Fruit fly (Drosophila melanogaster) whole organism, embryonic: ENCODE measurements around the gene CG7724.

Experiments
- Asciz ChIP-seq: fragments of 200-800 bp; sonication (Bioruptor generic); optimal IDR thresholded peaks from 2 replicates; lab custom pipeline; 2017; ENCODE audit warnings: missing biosample characterization, mild to moderate bottlenecking, missing genetic modification characterization, missing genetic modification reagents
- CG10267 ChIP-seq: fragments of 200-800 bp; sonication (Bioruptor generic); optimal IDR thresholded peaks from 2 replicates; lab custom pipeline; 2018; ENCODE audit warnings: missing biosample characterization, mild to moderate bottlenecking, missing genetic modification characterization, moderate library complexity
- CG10462 ChIP-seq: fragments of 200-800 bp; sonication (Bioruptor generic); optimal IDR thresholded peaks from 2 replicates; lab custom pipeline; 2016; ENCODE audit warnings: missing biosample characterization, missing genetic modification characterization
- CG13287 ChIP-seq: fragments of 200-800 bp; sonication (Bioruptor generic); IDR thresholded peaks from 2 replicates; pipeline ENCODE4 v1.3.6; 2022; ENCODE audit warnings: missing biosample characterization, missing genetic modification characterization; ENCODE audit not compliant: partially characterized antibody
- CG14965 ChIP-seq: fragments of 200-800 bp; sonication (Bioruptor generic); optimal IDR thresholded peaks from 2 replicates; lab custom pipeline; 2016; ENCODE audit warnings: missing biosample characterization, missing genetic modification characterization, borderline replicate concordance
- CG15073 ChIP-seq: fragments of 200-800 bp; sonication (Bioruptor generic); optimal IDR thresholded peaks from 2 replicates; lab custom pipeline; 2016; ENCODE audit warnings: missing biosample characterization, missing genetic modification characterization
- CG15479 ChIP-seq: fragments of 200-800 bp; sonication (Bioruptor generic); optimal IDR thresholded peaks from 3 replicates; lab custom pipeline; 2019; ENCODE audit warnings: missing biosample characterization, mild to moderate bottlenecking, missing genetic modification characterization, moderate library complexity
- CG15514 ChIP-seq: fragments of 200-800 bp; sonication (Bioruptor generic); optimal IDR thresholded peaks from 3 replicates; lab custom pipeline; 2017; ENCODE audit warnings: missing biosample characterization, missing genetic modification characterization, mild to moderate bottlenecking, moderate library complexity, missing genetic modification reagents
- CG1603 ChIP-seq: fragments of 200-800 bp; sonication (Bioruptor generic); optimal IDR thresholded peaks from 2 replicates; lab custom pipeline; 2019; ENCODE audit warnings: missing biosample characterization, mild to moderate bottlenecking, missing genetic modification characterization, moderate library complexity
- CG17186 ChIP-seq: fragments of 200-800 bp; sonication (Bioruptor generic); optimal IDR thresholded peaks from 3 replicates; lab custom pipeline; 2017; ENCODE audit warnings: missing biosample characterization, missing genetic modification reagents, missing genetic modification characterization
- CG18262 ChIP-seq: fragments of 200-800 bp; optimal IDR thresholded peaks from 3 replicates; lab custom pipeline; 2019; ENCODE audit warnings: missing biosample characterization, mild to moderate bottlenecking, missing genetic modification characterization, moderate library complexity
- CG18476 ChIP-seq: fragments of 200-800 bp; sonication (Bioruptor generic); optimal IDR thresholded peaks from 2 replicates; lab custom pipeline; 2016; ENCODE audit warnings: missing biosample characterization, mild to moderate bottlenecking, missing genetic modification characterization
- CG2129 ChIP-seq: fragments of 200-800 bp; sonication (Bioruptor generic); IDR thresholded peaks from 2 replicates; pipeline ENCODE4 v1.3.6; 2022; ENCODE audit warnings: missing biosample characterization, missing genetic modification characterization; ENCODE audit not compliant: partially characterized antibody
- CG3065 ChIP-seq: fragments of 200-800 bp; sonication (Bioruptor generic); optimal IDR thresholded peaks from 2 replicates; lab custom pipeline; 2016; ENCODE audit warnings: missing biosample characterization, missing genetic modification characterization
- CG31441 ChIP-seq: fragments of 200-800 bp; sonication (Bioruptor generic); IDR thresholded peaks from 2 replicates; pipeline ENCODE4 v1.3.6; 2022; ENCODE audit warnings: missing biosample characterization, missing genetic modification characterization
- CG3407 ChIP-seq: fragments of 200-800 bp; sonication (Bioruptor generic); optimal IDR thresholded peaks from 2 replicates; lab custom pipeline; 2018; ENCODE audit warnings: missing biosample characterization, mild to moderate bottlenecking, missing genetic modification characterization
- CG4360 ChIP-seq: fragments of 200-800 bp; sonication (Bioruptor generic); IDR thresholded peaks from 2 replicates; pipeline ENCODE4 v1.3.6; 2022; ENCODE audit warnings: missing biosample characterization, missing genetic modification characterization
- CG4404 ChIP-seq: fragments of 200-800 bp; sonication (Bioruptor generic); IDR thresholded peaks from 2 replicates; pipeline ENCODE4 v1.3.6; 2022; ENCODE audit warnings: missing biosample characterization, missing genetic modification characterization
- CG4820 ChIP-seq: fragments of 200-800 bp; sonication (Bioruptor generic); optimal IDR thresholded peaks from 3 replicates; lab custom pipeline; 2016; ENCODE audit warnings: missing biosample characterization, missing genetic modification characterization
- CG7556 ChIP-seq: fragments of 200-800 bp; sonication (Bioruptor generic); optimal IDR thresholded peaks from 2 replicates; lab custom pipeline; 2017; ENCODE audit warnings: missing biosample characterization, mild to moderate bottlenecking, missing genetic modification characterization
- CG7839 ChIP-seq: fragments of 200-800 bp; sonication (Bioruptor generic); optimal IDR thresholded peaks from 3 replicates; lab custom pipeline; 2018; ENCODE audit warnings: missing biosample characterization, mild to moderate bottlenecking, missing genetic modification characterization, moderate library complexity
- CG8388 ChIP-seq: fragments of 200-800 bp; sonication (Bioruptor generic); optimal IDR thresholded peaks from 2 replicates; lab custom pipeline; 2019; ENCODE audit warnings: missing biosample characterization, mild to moderate bottlenecking, missing genetic modification characterization, moderate library complexity
- Camta ChIP-seq: fragments of 200-800 bp; sonication (Bioruptor generic); optimal IDR thresholded peaks from 2 replicates; lab custom pipeline; 2016; ENCODE audit warnings: missing biosample characterization, missing genetic modification characterization
- CoRest ChIP-seq: fragments of 200-800 bp; sonication (Bioruptor generic); optimal IDR thresholded peaks from 3 replicates; lab custom pipeline; 2018; ENCODE audit warnings: missing biosample characterization, mild to moderate bottlenecking, missing genetic modification characterization, moderate library complexity
- E2f2 ChIP-seq: fragments of 200-800 bp; sonication (Bioruptor generic); IDR thresholded peaks from 2 replicates; pipeline ENCODE4 v1.3.6; 2022; ENCODE audit warnings: missing biosample characterization, missing genetic modification characterization
- Fer3 ChIP-seq: fragments of 200-800 bp; sonication (Bioruptor generic); optimal IDR thresholded peaks from 2 replicates; lab custom pipeline; 2018; ENCODE audit warnings: missing biosample characterization, mild to moderate bottlenecking, missing genetic modification characterization, moderate library complexity
- HHEX ChIP-seq: fragments of 200-800 bp; sonication (Bioruptor generic); optimal IDR thresholded peaks from 3 replicates; lab custom pipeline; 2017; ENCODE audit warnings: missing biosample characterization, mild to moderate bottlenecking, missing genetic modification characterization, missing genetic modification reagents
- HLHmδ ChIP-seq: fragments of 200-800 bp; sonication (Bioruptor generic); optimal IDR thresholded peaks from 2 replicates; lab custom pipeline; 2018; ENCODE audit warnings: missing biosample characterization, mild to moderate bottlenecking, missing genetic modification characterization, moderate library complexity
- HmgZ ChIP-seq: fragments of 200-800 bp; sonication (Bioruptor generic); optimal IDR thresholded peaks from 2 replicates; lab custom pipeline; 2018; ENCODE audit warnings: missing biosample characterization, mild to moderate bottlenecking, missing genetic modification characterization
- Hr78 ChIP-seq, 2 experiments: fragments of 200-800 bp in 1 of 2; fragments of >200 bp in 1 of 2; sonication (Bioruptor generic) in 1 of 2; optimal IDR thresholded peaks; 2 replicates each; lab custom pipeline; 2017 to 2019; ENCODE audit warnings: missing biosample characterization in 2 of 2, missing genetic modification characterization in 2 of 2, mild to moderate bottlenecking in 1 of 2, moderate library complexity in 1 of 2
- Kr ChIP-seq: fragments of 200-800 bp; sonication (Bioruptor generic); optimal IDR thresholded peaks from 2 replicates; lab custom pipeline; 2017; ENCODE audit warnings: missing biosample characterization, mild to moderate bottlenecking, missing genetic modification characterization
- Lpt ChIP-seq: fragments of >200 bp; optimal IDR thresholded peaks from 2 replicates; lab custom pipeline; 2018; ENCODE audit warnings: missing biosample characterization, missing genetic modification characterization
- MBD-R2 ChIP-seq: fragments of 200-800 bp; sonication (Bioruptor generic); IDR thresholded peaks from 2 replicates; pipeline ENCODE4 v1.3.6; 2022; ENCODE audit warnings: missing biosample characterization, missing genetic modification characterization
- Optix ChIP-seq: fragments of 200-800 bp; sonication (Bioruptor generic); IDR thresholded peaks from 3 replicates; pipeline ENCODE4 v1.3.6; 2022; ENCODE audit warnings: missing biosample characterization, missing genetic modification characterization
- TFAM ChIP-seq: fragments of 200-800 bp; sonication (Bioruptor generic); optimal IDR thresholded peaks from 2 replicates; lab custom pipeline; 2017; ENCODE audit warnings: missing biosample characterization, missing genetic modification characterization, inconsistent platforms
- Taf1 ChIP-seq: fragments of 200-800 bp; sonication (Bioruptor generic); IDR thresholded peaks from 2 replicates; pipeline ENCODE4 v1.3.6; 2022; ENCODE audit warnings: missing biosample characterization, missing genetic modification characterization
- Tbp ChIP-seq: fragments of >200 bp; optimal IDR thresholded peaks from 2 replicates; lab custom pipeline; 2018; ENCODE audit warnings: missing biosample characterization, missing genetic modification characterization
- bigmax ChIP-seq: fragments of 200-800 bp; sonication (Bioruptor generic); optimal IDR thresholded peaks from 2 replicates; lab custom pipeline; 2018; ENCODE audit warnings: missing biosample characterization, mild to moderate bottlenecking, missing genetic modification characterization
- cad ChIP-seq: fragments of >200 bp; optimal IDR thresholded peaks from 2 replicates; lab custom pipeline; 2017; ENCODE audit warnings: missing biosample characterization, missing genetic modification characterization
- cg ChIP-seq: fragments of 200-800 bp; sonication (Bioruptor generic); optimal IDR thresholded peaks from 3 replicates; lab custom pipeline; 2019; ENCODE audit warnings: missing biosample characterization, mild to moderate bottlenecking, missing genetic modification characterization, moderate library complexity
- disco-r ChIP-seq: fragments of 200-800 bp; sonication (Bioruptor generic); optimal IDR thresholded peaks from 2 replicates; lab custom pipeline; 2016; ENCODE audit warnings: missing biosample characterization, missing genetic modification characterization
- grn ChIP-seq: fragments of 200-800 bp; sonication (Bioruptor generic); optimal IDR thresholded peaks from 3 replicates; lab custom pipeline; 2017; ENCODE audit warnings: missing biosample characterization, missing genetic modification characterization
- klu ChIP-seq: fragments of 200-800 bp; sonication (Bioruptor generic); IDR thresholded peaks from 2 replicates; pipeline ENCODE4 v1.3.6; 2022; ENCODE audit warnings: missing biosample characterization, missing genetic modification characterization
- lola ChIP-seq, 3 experiments: fragments of >200 bp in 2 of 3; fragments of 200-800 bp in 1 of 3; sonication (Bioruptor generic) in 1 of 3; optimal IDR thresholded peaks; 2 replicates each; lab custom pipeline; 2017 to 2019; ENCODE audit warnings: missing biosample characterization in 3 of 3, missing genetic modification characterization in 3 of 3, mild to moderate bottlenecking in 1 of 3, moderate library complexity in 1 of 3
- maf-S ChIP-seq: fragments of 200-800 bp; sonication (Bioruptor generic); optimal IDR thresholded peaks from 2 replicates; lab custom pipeline; 2016; ENCODE audit warnings: missing biosample characterization, missing genetic modification characterization
- pho ChIP-seq: fragments of 200-800 bp; sonication (Bioruptor generic); optimal IDR thresholded peaks from 2 replicates; lab custom pipeline; 2016; ENCODE audit warnings: missing biosample characterization, missing genetic modification characterization
- row ChIP-seq: fragments of 200-800 bp; sonication (Bioruptor generic); IDR thresholded peaks from 3 replicates; pipeline ENCODE4 v1.3.6; 2022; ENCODE audit warnings: missing biosample characterization, missing genetic modification characterization
- run ChIP-seq: fragments of 200-800 bp; sonication (Bioruptor generic); optimal IDR thresholded peaks from 3 replicates; lab custom pipeline; 2018; ENCODE audit warnings: missing biosample characterization, mild to moderate bottlenecking, missing genetic modification characterization
- vnd ChIP-seq: fragments of 200-800 bp; sonication (Bioruptor generic); IDR thresholded peaks from 3 replicates; pipeline ENCODE4 v1.3.6; 2022; ENCODE audit warnings: missing biosample characterization, missing genetic modification characterization; ENCODE audit not compliant: partially characterized antibody
- wor ChIP-seq: fragments of 200-800 bp; sonication (Bioruptor generic); IDR thresholded peaks from 2 replicates; pipeline ENCODE4 v1.3.6; 2022; ENCODE audit warnings: missing biosample characterization, missing genetic modification characterization
- zen ChIP-seq: fragments of 200-800 bp; sonication (Bioruptor generic); optimal IDR thresholded peaks from 3 replicates; lab custom pipeline; 2018; ENCODE audit warnings: missing biosample characterization, mild to moderate bottlenecking, missing genetic modification characterization, moderate library complexity

CG7724 gene

dm6 chr3L:17007041-17007471 lies 48.4 kb upstream of the CG7724 start (continued):
- TF ChIP-seq CG14965 (GFP tag; lab: Kevin White, UChicago): no peak
- TF ChIP-seq zen (tag; lab: Kevin White, UChicago): no peak
- no peak for TF ChIP-seq Lpt
- TF ChIP-seq CG18476: no peak
- no peak for TF ChIP-seq wor (GFP tag; lab: Robert Waterston, UW)
- no peak for TF ChIP-seq MBD-R2 (GFP tag; lab: Robert Waterston, UW)
- TF ChIP-seq CG4404: no peak
- TF ChIP-seq maf-S (GFP tag; lab: Kevin White, UChicago): no peak
- TF ChIP-seq CG4360 (GFP tag; lab: Robert Waterston, UW): no peak
- no peak for TF ChIP-seq CG3065 (GFP tag; lab: Kevin White, UChicago)
- no peak for TF ChIP-seq CG15514 (GFP tag; lab: Kevin White, UChicago)
- TF ChIP-seq CG10267: no peak
- no peak for TF ChIP-seq bigmax (GFP tag; lab: Kevin White, UChicago)
- TF ChIP-seq Fer3 (tag; lab: Kevin White, UChicago): peak; percentile 26
- TF ChIP-seq Taf1 (GFP tag; lab: Robert Waterston, UW): peak; percentile 42; the same call in 1 of the 2 replicates
- TF ChIP-seq Camta: no peak
- TF ChIP-seq HLHmδ (GFP tag; lab: Kevin White, UChicago): no peak
- TF ChIP-seq CG13287 (GFP tag; lab: Robert Waterston, UW): no peak
- TF ChIP-seq CG31441 (GFP tag; lab: Robert Waterston, UW): peak; percentile 47; the same call in 1 of the 2 replicates
- peak; percentile 56 for TF ChIP-seq row
- TF ChIP-seq CG2129 (GFP tag; lab: Robert Waterston, UW): no peak
- no peak for TF ChIP-seq Hr78 (GFP tag; optimal IDR thresholded peaks at IDR 0.05; lab: Kevin White, UChicago)
- no peak for TF ChIP-seq CG17186 (GFP tag; lab: Kevin White, UChicago)
- no peak for TF ChIP-seq CG8388 (GFP tag; lab: Kevin White, UChicago)
- TF ChIP-seq cad (GFP tag; lab: Kevin White, UChicago): no peak
- TF ChIP-seq CoRest (tag; lab: Kevin White, UChicago): peak; percentile 38
- TF ChIP-seq lola (GFP tag; optimal IDR thresholded peaks at IDR 0.05; lab: Kevin White, UChicago): no peak
- no peak for TF ChIP-seq Asciz (GFP tag; lab: Kevin White, UChicago)
- no peak for TF ChIP-seq grn
- peak; percentile 34; the same call in 1 of the 3 replicates for TF ChIP-seq Optix (GFP tag; lab: Robert Waterston, UW)
- no peak for TF ChIP-seq Tbp (GFP tag; lab: Kevin White, UChicago)
- no peak for TF ChIP-seq cg (GFP tag; lab: Kevin White, UChicago)
- no peak for TF ChIP-seq CG15073 (GFP tag; lab: Kevin White, UChicago)
- TF ChIP-seq CG3407 (GFP tag; lab: Kevin White, UChicago): no peak
- no peak for TF ChIP-seq HHEX
- no peak for TF ChIP-seq TFAM (GFP tag; lab: Kevin White, UChicago)
- no peak for TF ChIP-seq vnd
- no peak for TF ChIP-seq pho (GFP tag; lab: Kevin White, UChicago)
- TF ChIP-seq Kr (GFP tag; lab: Kevin White, UChicago): no peak
- peak; percentile 46 for TF ChIP-seq CG7839 (tag; lab: Kevin White, UChicago)
- no peak for TF ChIP-seq CG15479 (GFP tag; lab: Kevin White, UChicago)
- no peak for TF ChIP-seq CG10462
- TF ChIP-seq CG1603 (tag; lab: Kevin White, UChicago): peak; percentile 39
- TF ChIP-seq disco-r: no peak
- TF ChIP-seq HmgZ (tag; lab: Kevin White, UChicago): peak; percentile 2
- TF ChIP-seq CG18262 (tag; lab: Kevin White, UChicago): peak; percentile 28
- TF ChIP-seq E2f2 (GFP tag; lab: Robert Waterston, UW): peak; percentile 26; the same call in 1 of the 2 replicates
- TF ChIP-seq CG4820 (GFP tag; lab: Kevin White, UChicago): no peak
- no peak for TF ChIP-seq klu (GFP tag; lab: Robert Waterston, UW)
- no peak for TF ChIP-seq run (tag; lab: Kevin White, UChicago)
- no peak for TF ChIP-seq CG7556 (GFP tag; lab: Kevin White, UChicago)
